Worm (Caenorhabditis elegans) whole organism, midembryonic: ENCODE measurements around the gene F59A1.11.

Source experiments
- T22C8.4 ChIP-seq: fragments of 200-800 bp; sonication (Bioruptor generic); IDR thresholded peaks from 2 replicates; pipeline ENCODE4 v1.3.6; 2022; ENCODE audit warnings: missing genetic modification characterization, missing compliant biosample characterization
- cog-1 ChIP-seq: sonication (generic microtip); optimal IDR thresholded peaks from 2 replicates; lab custom pipeline; 2016; ENCODE audit warnings: missing genetic modification characterization, missing compliant biosample characterization
- flt-1 ChIP-seq: fragments of 200-800 bp; sonication (Bioruptor generic); IDR thresholded peaks from 2 replicates; pipeline ENCODE4 v1.3.6; 2022; ENCODE audit warnings: missing genetic modification characterization, missing compliant biosample characterization
- klf-2 ChIP-seq: fragments of 200-800 bp; sonication (Bioruptor generic); conservative IDR thresholded peaks from 2 replicates; pipeline ENCODE4 v1.3.6; 2022; ENCODE audit warnings: missing genetic modification reagents, missing genetic modification characterization, missing compliant biosample characterization
- med-1 ChIP-seq: sonication (generic microtip); optimal IDR thresholded peaks from 2 replicates; lab custom pipeline; 2017; ENCODE audit warnings: missing genetic modification characterization, mild to moderate bottlenecking, missing compliant biosample characterization, antibody characterized with exemption, missing genetic modification reagents; ENCODE audit not compliant: insufficient read depth
- ref-1 ChIP-seq: fragments of 200-800 bp; sonication (Bioruptor generic); conservative IDR thresholded peaks from 2 replicates; pipeline ENCODE4 v1.3.6; 2022; ENCODE audit warnings: missing genetic modification reagents, missing genetic modification characterization, missing compliant biosample characterization
- tab-1 ChIP-seq: fragments of 200-800 bp; sonication (Bioruptor generic); IDR thresholded peaks from 2 replicates; pipeline ENCODE4 v1.3.6; 2022; ENCODE audit warnings: missing genetic modification characterization, missing compliant biosample characterization
- ztf-23 ChIP-seq: fragments of 200-800 bp; sonication (Bioruptor generic); IDR thresholded peaks from 2 replicates; pipeline ENCODE4 v1.3.6; 2022; ENCODE audit warnings: missing genetic modification reagents, missing genetic modification characterization, missing compliant biosample characterization
- ztf-29 ChIP-seq: fragments of 200-800 bp; sonication (Bioruptor generic); IDR thresholded peaks from 2 replicates; pipeline ENCODE4 v1.3.6; 2022; ENCODE audit warnings: missing genetic modification reagents, missing genetic modification characterization, missing compliant biosample characterization

Gene F59A1.11

DNA sequence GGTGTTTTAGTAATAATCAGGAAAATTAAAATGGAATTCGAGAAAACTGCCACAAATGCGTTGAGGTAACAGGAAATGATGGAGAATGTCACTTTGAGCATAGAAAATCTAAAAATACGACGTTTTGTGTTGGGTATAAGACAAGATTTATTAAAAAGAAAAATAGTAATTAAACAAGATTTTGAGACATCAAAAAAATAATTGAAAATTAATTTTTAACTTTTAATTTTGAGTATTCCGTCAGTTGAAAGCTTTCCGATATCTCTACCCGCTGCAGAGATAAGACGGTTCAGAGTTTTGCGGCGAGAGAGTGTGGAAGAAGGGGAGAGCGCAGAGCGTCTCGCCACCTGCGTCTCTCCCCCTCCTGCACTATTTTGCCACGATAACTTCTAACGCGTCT, 7.5 kb upstream of the F59A1.11 start, which contains the start of gene str-93:
TSS of gene str-93 (minus strand) at position 101 of the 400 bp plus-strand sequence.
- no peak for TF ChIP-seq ztf-23 (GFP tag; lab: Robert Waterston, UW)
- TF ChIP-seq T22C8.4 (GFP tag; lab: Robert Waterston, UW): no peak
- TF ChIP-seq ztf-29 (GFP tag; lab: Robert Waterston, UW): no peak
- TF ChIP-seq klf-2 (GFP tag; lab: Robert Waterston, UW): no peak
- TF ChIP-seq flt-1 (GFP tag; lab: Robert Waterston, UW): no peak
- no peak for TF ChIP-seq med-1 (GFP tag; lab: Kevin White, UChicago)
- no peak for TF ChIP-seq ref-1
- TF ChIP-seq tab-1 (GFP tag; lab: Robert Waterston, UW): no peak
- TF ChIP-seq cog-1: no peak

DNA sequence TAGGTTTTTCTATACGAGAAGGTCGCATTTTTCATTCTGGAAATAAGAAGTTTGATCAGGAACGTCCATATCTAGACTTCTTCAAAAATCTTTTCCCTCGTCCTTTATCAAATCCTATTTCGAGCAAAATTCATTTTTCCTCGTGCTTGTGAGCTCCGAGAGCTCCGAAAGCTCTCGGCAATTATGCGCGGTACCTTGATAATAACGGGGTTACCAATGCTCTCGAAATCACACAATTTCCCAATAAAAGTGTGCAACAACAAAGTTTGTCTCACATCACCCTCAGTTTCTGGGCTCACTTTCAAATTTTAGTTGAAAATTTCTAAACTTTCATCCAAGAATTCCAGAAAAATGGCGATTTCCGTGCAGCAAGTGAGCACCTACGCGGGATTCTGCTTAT, 2.7 kb upstream of the F59A1.11 start, which contains the start of gene str-89:
TSS of gene str-89 (plus strand) at position 301 of the 400 bp plus-strand sequence.
- TF ChIP-seq klf-2 (GFP tag; lab: Robert Waterston, UW): no peak
- TF ChIP-seq med-1 (GFP tag; lab: Kevin White, UChicago): no peak
- TF ChIP-seq cog-1: no peak
- no peak for TF ChIP-seq ref-1
- no peak for TF ChIP-seq tab-1 (GFP tag; lab: Robert Waterston, UW)
- TF ChIP-seq ztf-23 (GFP tag; lab: Robert Waterston, UW): no peak
- TF ChIP-seq flt-1 (GFP tag; lab: Robert Waterston, UW): no peak
- TF ChIP-seq ztf-29 (GFP tag; lab: Robert Waterston, UW): no peak
- no peak for TF ChIP-seq T22C8.4 (GFP tag; lab: Robert Waterston, UW)

DNA sequence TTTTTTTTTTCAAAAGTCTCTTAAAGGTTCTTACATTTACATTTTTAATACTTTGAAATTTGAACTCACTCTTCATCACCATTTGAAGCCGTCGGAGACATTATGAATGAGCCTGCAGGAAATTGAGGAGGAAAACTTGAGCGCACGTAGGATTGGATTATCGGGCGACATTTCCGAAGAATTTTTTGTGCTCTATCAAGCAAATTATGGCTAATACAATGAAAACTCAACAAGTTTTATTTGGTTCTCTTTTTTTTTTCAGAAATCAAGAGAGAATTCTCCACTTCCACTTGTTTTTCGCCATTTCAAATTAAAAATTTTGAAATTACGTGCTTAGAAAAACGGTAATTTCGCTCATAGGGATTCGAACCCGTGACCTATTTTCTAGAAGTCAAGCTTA, 1.9 kb upstream of the F59A1.11 start, which contains the start of gene F59A1.12:
TSS of gene F59A1.12 (minus strand) at position 101 of the 400 bp plus-strand sequence.
- TF ChIP-seq klf-2 (GFP tag; lab: Robert Waterston, UW) (no peak), cog-1 (no peak), med-1 (GFP tag; lab: Kevin White, UChicago) (no peak), flt-1 (GFP tag; lab: Robert Waterston, UW) (no peak), ref-1 (no peak), T22C8.4 (GFP tag; lab: Robert Waterston, UW) (no peak), ztf-23 (GFP tag; lab: Robert Waterston, UW) (no peak), tab-1 (GFP tag; lab: Robert Waterston, UW) (no peak), ztf-29 (GFP tag; lab: Robert Waterston, UW) (no peak)

DNA sequence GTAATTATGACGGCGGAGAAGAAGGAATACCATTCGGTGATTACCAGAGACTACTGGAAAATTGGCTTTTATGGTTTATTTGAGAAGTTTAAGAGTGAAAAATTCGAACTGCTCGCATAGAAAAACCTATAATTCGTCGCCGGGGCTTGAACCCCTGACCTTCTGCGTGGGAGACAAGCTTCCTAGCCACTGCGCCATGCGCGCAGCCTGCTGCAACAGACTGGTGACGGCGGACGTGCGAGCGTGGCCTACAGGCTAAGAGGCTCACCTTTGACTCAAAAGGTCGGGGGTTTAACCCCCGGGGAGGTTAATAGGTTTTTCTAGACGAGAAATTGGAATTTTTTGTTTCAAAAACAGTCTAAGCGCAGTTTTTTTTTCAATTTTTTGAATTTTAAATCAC, 1.4 kb downstream of the F59A1.11 start:
- TF ChIP-seq med-1 (GFP tag; lab: Kevin White, UChicago): no peak
- no peak for TF ChIP-seq T22C8.4 (GFP tag; lab: Robert Waterston, UW)
- no peak for TF ChIP-seq tab-1 (GFP tag; lab: Robert Waterston, UW)
- TF ChIP-seq klf-2 (GFP tag; lab: Robert Waterston, UW): no peak
- no peak for TF ChIP-seq ref-1
- no peak for TF ChIP-seq flt-1 (GFP tag; lab: Robert Waterston, UW)
- no peak for TF ChIP-seq cog-1
- TF ChIP-seq ztf-23 (GFP tag; lab: Robert Waterston, UW): no peak

DNA sequence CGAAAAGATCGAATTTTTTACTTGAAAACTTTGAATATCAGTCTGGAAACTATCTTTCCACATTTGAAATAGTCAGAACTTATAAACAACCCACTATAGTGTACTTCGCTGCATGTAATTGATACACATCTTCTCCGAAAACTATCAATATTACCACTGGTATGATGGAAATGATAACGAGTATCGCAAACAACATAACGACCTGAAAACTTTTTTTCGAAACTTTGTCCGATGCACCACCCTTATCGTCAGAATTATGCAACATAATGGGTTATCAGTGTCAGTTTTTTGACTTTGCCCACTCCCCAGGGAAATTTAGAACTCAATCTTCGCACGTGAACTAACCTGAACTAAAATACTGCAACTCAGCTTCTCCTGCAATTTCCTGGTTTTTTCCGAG, 3.5 kb downstream of the F59A1.11 start:
- no peak for TF ChIP-seq tab-1 (GFP tag; lab: Robert Waterston, UW)
- no peak for TF ChIP-seq ztf-23 (GFP tag; lab: Robert Waterston, UW)
- no peak for TF ChIP-seq ref-1
- no peak for TF ChIP-seq flt-1 (GFP tag; lab: Robert Waterston, UW)
- TF ChIP-seq med-1 (GFP tag; lab: Kevin White, UChicago): no peak
- TF ChIP-seq ztf-29 (GFP tag; lab: Robert Waterston, UW): no peak

DNA sequence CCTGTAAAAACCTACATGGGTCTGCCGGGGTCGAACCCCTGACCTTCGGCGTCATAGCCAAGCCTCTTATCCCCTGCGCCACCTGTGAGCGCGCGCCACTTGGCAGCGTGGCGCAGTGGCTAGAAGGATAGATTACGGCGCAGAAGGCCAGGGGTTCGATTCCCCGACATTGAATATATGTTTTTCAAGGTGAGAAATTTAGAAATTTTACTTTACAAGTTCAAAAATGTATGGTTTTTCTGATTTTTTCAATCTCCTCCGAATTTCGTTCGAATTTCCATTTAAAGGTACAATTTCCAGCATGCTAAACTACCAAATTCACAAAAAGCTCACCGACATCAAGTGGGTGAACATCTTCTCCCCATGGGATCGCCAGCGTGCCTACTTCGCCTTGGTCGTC, 5.8 kb downstream of the F59A1.11 start, which contains the start of gene dgat-2:
TSS of gene dgat-2 (plus strand) at position 301 of the 400 bp plus-strand sequence.
- TF ChIP-seq ref-1 (no peak), flt-1 (GFP tag; lab: Robert Waterston, UW) (no peak), tab-1 (GFP tag; lab: Robert Waterston, UW) (no peak), ztf-29 (GFP tag; lab: Robert Waterston, UW) (no peak), ztf-23 (GFP tag; lab: Robert Waterston, UW) (no peak), T22C8.4 (GFP tag; lab: Robert Waterston, UW) (no peak)

DNA sequence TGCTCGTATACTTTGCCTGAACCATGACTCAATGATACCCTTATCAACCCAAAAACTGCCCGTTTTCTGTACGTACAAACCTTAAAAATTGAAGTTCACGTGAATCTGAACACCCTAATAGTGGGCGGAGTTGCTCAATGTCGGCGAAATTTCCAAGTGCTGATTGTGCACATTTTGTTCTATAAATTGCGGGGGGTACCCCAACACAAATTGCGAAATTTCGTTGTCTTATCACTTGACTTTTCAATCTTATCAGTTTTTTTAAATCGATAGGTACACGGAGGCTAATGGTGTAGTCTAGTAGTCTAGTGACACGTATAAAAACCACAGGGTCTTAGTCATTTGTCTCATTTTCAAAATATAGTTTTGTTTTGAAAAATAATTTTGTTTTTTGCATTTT, 6.6 kb downstream of the F59A1.11 start, which contains the start of gene fbxa-108:
TSS of gene fbxa-108 (minus strand) at position 158 of the 400 bp plus-strand sequence.
- no peak for TF ChIP-seq ztf-23 (GFP tag; lab: Robert Waterston, UW)
- TF ChIP-seq tab-1 (GFP tag; lab: Robert Waterston, UW): no peak
- TF ChIP-seq cog-1: no peak
- no peak for TF ChIP-seq ztf-29 (GFP tag; lab: Robert Waterston, UW)
- no peak for TF ChIP-seq med-1 (GFP tag; lab: Kevin White, UChicago)
- TF ChIP-seq flt-1 (GFP tag; lab: Robert Waterston, UW): no peak
- no peak for TF ChIP-seq ref-1
- TF ChIP-seq klf-2 (GFP tag; lab: Robert Waterston, UW): no peak
- TF ChIP-seq T22C8.4 (GFP tag; lab: Robert Waterston, UW): no peak

DNA sequence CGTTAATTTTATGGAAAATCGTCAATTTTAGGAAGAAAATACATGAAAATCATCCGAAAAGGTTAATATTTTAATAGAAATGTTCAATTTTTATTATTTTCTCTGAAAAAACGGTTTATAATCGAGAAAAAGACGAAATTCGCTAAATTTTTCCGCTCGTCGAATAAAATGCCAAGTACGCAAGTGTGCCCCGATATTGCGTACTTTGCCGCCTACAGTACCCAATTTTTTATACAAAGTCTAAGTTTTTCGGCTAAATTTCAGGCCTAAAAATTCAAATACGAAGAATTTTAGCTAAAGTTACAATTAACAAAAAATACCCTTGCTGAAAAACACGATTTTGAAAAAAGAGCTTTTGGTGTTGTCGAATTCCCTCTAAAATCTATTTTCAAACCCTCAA, 7.0 kb downstream of the F59A1.11 start:
- no peak for TF ChIP-seq ztf-29 (GFP tag; lab: Robert Waterston, UW)
- no peak for TF ChIP-seq ztf-23 (GFP tag; lab: Robert Waterston, UW)
- no peak for TF ChIP-seq cog-1
- no peak for TF ChIP-seq klf-2 (GFP tag; lab: Robert Waterston, UW)
- TF ChIP-seq ref-1: no peak
- no peak for TF ChIP-seq flt-1 (GFP tag; lab: Robert Waterston, UW)
- TF ChIP-seq T22C8.4 (GFP tag; lab: Robert Waterston, UW): no peak
- TF ChIP-seq med-1 (GFP tag; lab: Kevin White, UChicago): no peak
- TF ChIP-seq tab-1 (GFP tag; lab: Robert Waterston, UW): no peak

DNA sequence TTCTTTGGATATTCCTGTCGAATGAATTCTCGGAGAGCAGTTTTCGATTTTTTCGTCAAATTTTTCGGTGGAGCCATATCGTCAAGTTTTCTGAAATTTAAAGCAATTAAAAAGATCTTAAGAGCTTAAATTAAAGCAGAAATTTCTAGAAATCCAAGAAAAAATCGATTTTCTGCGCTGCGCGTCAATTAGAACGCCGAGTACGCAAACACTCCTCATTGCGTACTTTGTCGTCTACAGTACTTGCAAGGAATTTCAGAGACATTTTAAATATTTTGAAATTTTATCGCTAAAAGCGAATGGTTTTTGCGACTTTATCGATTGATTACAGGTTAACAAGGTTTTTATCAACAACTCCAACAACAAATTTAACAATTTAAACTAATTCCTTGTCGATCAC, 10.6 kb downstream of the F59A1.11 start:
- TF ChIP-seq ztf-23 (GFP tag; lab: Robert Waterston, UW) (no peak), T22C8.4 (GFP tag; lab: Robert Waterston, UW) (no peak), flt-1 (GFP tag; lab: Robert Waterston, UW) (no peak), klf-2 (GFP tag; lab: Robert Waterston, UW) (no peak), cog-1 (no peak), tab-1 (GFP tag; lab: Robert Waterston, UW) (no peak), ref-1 (no peak)
